Fruit fly (Drosophila melanogaster) whole organism, embryonic: Measurements from ENCODE around the gene CG2865.

Experiments
- Adf1 ChIP-seq: fragments of 200-800 bp; sonication (Bioruptor generic); IDR thresholded peaks from 2 replicates; pipeline ENCODE4 v1.3.6; 2022; ENCODE audit warnings: missing biosample characterization, missing genetic modification characterization
- Asciz ChIP-seq: fragments of 200-800 bp; sonication (Bioruptor generic); optimal IDR thresholded peaks from 2 replicates; lab custom pipeline; 2017; ENCODE audit warnings: missing biosample characterization, mild to moderate bottlenecking, missing genetic modification characterization, missing genetic modification reagents
- Atf3 ChIP-seq: fragments of 200-800 bp; sonication (Bioruptor generic); optimal IDR thresholded peaks from 3 replicates; lab custom pipeline; 2016; ENCODE audit warnings: missing biosample characterization, missing genetic modification characterization
- B-H1 ChIP-seq: fragments of 200-800 bp; sonication (Bioruptor generic); IDR thresholded peaks from 3 replicates; pipeline ENCODE4 v1.3.6; 2022; ENCODE audit warnings: missing biosample characterization, missing genetic modification characterization
- Bgb ChIP-seq: fragments of 200-800 bp; sonication (Bioruptor generic); IDR thresholded peaks from 2 replicates; pipeline ENCODE4 v1.3.6; 2022; ENCODE audit warnings: missing biosample characterization, missing genetic modification characterization; ENCODE audit not compliant: partially characterized antibody
- CG10209 ChIP-seq: fragments of 200-800 bp; sonication (Bioruptor generic); optimal IDR thresholded peaks from 3 replicates; lab custom pipeline; 2017; ENCODE audit warnings: missing biosample characterization, mild to moderate bottlenecking, missing genetic modification characterization, missing genetic modification reagents
- CG10979 ChIP-seq: fragments of 200-800 bp; sonication (Bioruptor generic); optimal IDR thresholded peaks from 2 replicates; lab custom pipeline; 2018; ENCODE audit warnings: missing biosample characterization, mild to moderate bottlenecking, missing genetic modification characterization, moderate library complexity
- CG11247 ChIP-seq: fragments of 200-800 bp; sonication (Bioruptor generic); IDR thresholded peaks from 2 replicates; pipeline ENCODE4 v1.3.6; 2022; ENCODE audit warnings: missing biosample characterization, missing genetic modification characterization
- CG11695 ChIP-seq: fragments of 200-800 bp; sonication (Bioruptor generic); IDR thresholded peaks from 3 replicates; pipeline ENCODE4 v1.3.6; 2022; ENCODE audit warnings: missing biosample characterization, missing genetic modification characterization
- CG13123 ChIP-seq: fragments of 200-800 bp; sonication (Bioruptor generic); optimal IDR thresholded peaks from 2 replicates; lab custom pipeline; 2016; ENCODE audit warnings: missing biosample characterization, missing genetic modification characterization
- CG13287 ChIP-seq: fragments of 200-800 bp; sonication (Bioruptor generic); IDR thresholded peaks from 2 replicates; pipeline ENCODE4 v1.3.6; 2022; ENCODE audit warnings: missing biosample characterization, missing genetic modification characterization; ENCODE audit not compliant: partially characterized antibody
- CG15011 ChIP-seq: fragments of 200-800 bp; sonication (Bioruptor generic); optimal IDR thresholded peaks from 3 replicates; lab custom pipeline; 2018; ENCODE audit warnings: missing biosample characterization, mild to moderate bottlenecking, missing genetic modification characterization
- CG17385 ChIP-seq: fragments of 200-800 bp; sonication (Bioruptor generic); optimal IDR thresholded peaks from 3 replicates; lab custom pipeline; 2018; ENCODE audit warnings: missing biosample characterization, mild to moderate bottlenecking, missing genetic modification characterization
- CG43689 ChIP-seq: fragments of 200-800 bp; sonication (Bioruptor generic); IDR thresholded peaks from 2 replicates; pipeline ENCODE4 v1.3.6; 2022; ENCODE audit warnings: missing biosample characterization, missing genetic modification characterization
- CG4854 ChIP-seq: fragments of 200-800 bp; sonication (Bioruptor generic); optimal IDR thresholded peaks from 2 replicates; lab custom pipeline; 2016; ENCODE audit warnings: missing biosample characterization, missing genetic modification characterization, inconsistent platforms
- CG8281 ChIP-seq: fragments of 200-800 bp; sonication (Bioruptor generic); optimal IDR thresholded peaks from 2 replicates; lab custom pipeline; 2018; ENCODE audit warnings: missing biosample characterization, mild to moderate bottlenecking, missing genetic modification characterization, moderate library complexity
- Dll ChIP-seq: fragments of 200-800 bp; sonication (Bioruptor generic); IDR thresholded peaks from 4 replicates; pipeline ENCODE4 v1.3.6; 2022; ENCODE audit warnings: missing biosample characterization, missing genetic modification characterization; ENCODE audit not compliant: partially characterized antibody
- GATAe ChIP-seq: fragments of 200-800 bp; sonication (Bioruptor generic); conservative IDR thresholded peaks from 2 replicates; pipeline ENCODE4 v1.3.6; 2022; ENCODE audit warnings: missing biosample characterization, missing genetic modification characterization
- H15 ChIP-seq: fragments of 200-800 bp; sonication (Bioruptor generic); IDR thresholded peaks from 3 replicates; pipeline ENCODE4 v1.3.6; 2022; ENCODE audit warnings: missing biosample characterization, missing genetic modification characterization
- HmgZ ChIP-seq: fragments of 200-800 bp; sonication (Bioruptor generic); optimal IDR thresholded peaks from 2 replicates; lab custom pipeline; 2018; ENCODE audit warnings: missing biosample characterization, mild to moderate bottlenecking, missing genetic modification characterization
- MBD-R2 ChIP-seq: fragments of 200-800 bp; sonication (Bioruptor generic); IDR thresholded peaks from 2 replicates; pipeline ENCODE4 v1.3.6; 2022; ENCODE audit warnings: missing biosample characterization, missing genetic modification characterization
- Med ChIP-seq: fragments of 200-800 bp; sonication (Bioruptor generic); peaks from one replicate; lab custom pipeline; 2016; ENCODE audit warnings: missing biosample characterization, missing genetic modification characterization, mild to moderate bottlenecking, inconsistent platforms, moderate library complexity
- NC2β ChIP-seq: fragments of 200-800 bp; sonication (Bioruptor generic); optimal IDR thresholded peaks from 2 replicates; lab custom pipeline; 2016; ENCODE audit warnings: missing biosample characterization, missing genetic modification characterization
- Neu2 ChIP-seq: fragments of 200-800 bp; sonication (Bioruptor generic); optimal IDR thresholded peaks from 3 replicates; lab custom pipeline; 2016; ENCODE audit warnings: missing biosample characterization, missing genetic modification characterization, borderline replicate concordance
- Optix ChIP-seq: fragments of 200-800 bp; sonication (Bioruptor generic); IDR thresholded peaks from 3 replicates; pipeline ENCODE4 v1.3.6; 2022; ENCODE audit warnings: missing biosample characterization, missing genetic modification characterization
- Xrp1 ChIP-seq: fragments of 200-800 bp; sonication (Bioruptor generic); IDR thresholded peaks from 2 replicates; pipeline ENCODE4 v1.3.6; 2022; ENCODE audit warnings: missing biosample characterization, missing genetic modification characterization
- al ChIP-seq: fragments of 200-800 bp; sonication (Bioruptor generic); IDR thresholded peaks from 2 replicates; pipeline ENCODE4 v1.3.6; 2022; ENCODE audit warnings: missing biosample characterization, missing genetic modification characterization
- ash1 ChIP-seq: fragments of 200-800 bp; sonication (Bioruptor generic); optimal IDR thresholded peaks from 2 replicates; lab custom pipeline; 2018; ENCODE audit warnings: missing biosample characterization, mild to moderate bottlenecking, missing genetic modification characterization
- ato ChIP-seq: fragments of 200-800 bp; sonication (Bioruptor generic); IDR thresholded peaks from 2 replicates; pipeline ENCODE4 v1.3.6; 2022; ENCODE audit warnings: missing biosample characterization, missing genetic modification characterization; ENCODE audit not compliant: partially characterized antibody
- cg ChIP-seq: fragments of 200-800 bp; sonication (Bioruptor generic); optimal IDR thresholded peaks from 3 replicates; lab custom pipeline; 2019; ENCODE audit warnings: missing biosample characterization, mild to moderate bottlenecking, missing genetic modification characterization, moderate library complexity
- chm ChIP-seq: fragments of 200-800 bp; sonication (Bioruptor generic); IDR thresholded peaks from 2 replicates; pipeline ENCODE4 v1.3.6; 2022; ENCODE audit warnings: missing biosample characterization, missing genetic modification characterization
- ci ChIP-seq: fragments of 200-800 bp; sonication (Bioruptor generic); IDR thresholded peaks from 3 replicates; pipeline ENCODE4 v1.3.6; 2022; ENCODE audit warnings: missing biosample characterization, missing genetic modification characterization
- da ChIP-seq: fragments of 200-800 bp; sonication (Bioruptor generic); optimal IDR thresholded peaks from 2 replicates; lab custom pipeline; 2016; ENCODE audit warnings: missing biosample characterization, missing genetic modification characterization
- ftz-f1 ChIP-seq: fragments of 200-800 bp; sonication (Bioruptor generic); optimal IDR thresholded peaks from 2 replicates; lab custom pipeline; 2016; ENCODE audit warnings: missing biosample characterization, missing genetic modification characterization
- gce ChIP-seq: fragments of 200-800 bp; sonication (Bioruptor generic); IDR thresholded peaks from 3 replicates; pipeline ENCODE4 v1.3.6; 2022; ENCODE audit warnings: missing biosample characterization, missing genetic modification characterization
- hth ChIP-seq: fragments of >200 bp; optimal IDR thresholded peaks from 2 replicates; lab custom pipeline; 2017; ENCODE audit warnings: inconsistent platforms
- insv ChIP-seq, 2 experiments: fragments of 200-800 bp; sonication (Bioruptor generic); optimal IDR thresholded peaks; 3 replicates each; lab custom pipeline; 2016 to 2018; ENCODE audit warnings: missing biosample characterization in 2 of 2, missing genetic modification characterization in 2 of 2
- jumu ChIP-seq: fragments of 200-800 bp; sonication (Bioruptor generic); optimal IDR thresholded peaks from 3 replicates; lab custom pipeline; 2016; ENCODE audit warnings: missing biosample characterization, missing genetic modification characterization
- kni ChIP-seq: fragments of 200-800 bp; sonication (Bioruptor generic); optimal IDR thresholded peaks from 3 replicates; lab custom pipeline; 2017; ENCODE audit warnings: mild to moderate bottlenecking, missing biosample characterization, missing genetic modification reagents, missing genetic modification characterization
- schlank ChIP-seq: fragments of 200-800 bp; sonication (Bioruptor generic); optimal IDR thresholded peaks from 2 replicates; lab custom pipeline; 2018; ENCODE audit warnings: missing biosample characterization, mild to moderate bottlenecking, missing genetic modification characterization
- sisA ChIP-seq: fragments of 200-800 bp; sonication (Bioruptor generic); IDR thresholded peaks from 2 replicates; pipeline ENCODE4 v1.3.6; 2022; ENCODE audit warnings: missing biosample characterization, missing genetic modification characterization
- slbo ChIP-seq: fragments of 200-800 bp; sonication (Bioruptor generic); IDR thresholded peaks from 2 replicates; pipeline ENCODE4 v1.3.6; 2022; ENCODE audit warnings: missing biosample characterization, missing genetic modification characterization
- sug ChIP-seq: fragments of 200-800 bp; optimal IDR thresholded peaks from 2 replicates; lab custom pipeline; 2019; ENCODE audit warnings: missing biosample characterization, mild to moderate bottlenecking, missing genetic modification characterization, moderate library complexity
- tio ChIP-seq: fragments of 200-800 bp; sonication (Bioruptor generic); optimal IDR thresholded peaks from 2 replicates; lab custom pipeline; 2017; ENCODE audit warnings: missing biosample characterization, missing genetic modification characterization, inconsistent platforms
- tll ChIP-seq, 2 experiments: fragments of 200-800 bp in 1 of 2; fragments of >200 bp in 1 of 2; sonication (Bioruptor generic) in 1 of 2; optimal IDR thresholded peaks; 2 replicates each; lab custom pipeline; 2017 to 2019; ENCODE audit warnings: missing biosample characterization in 2 of 2, missing genetic modification characterization in 2 of 2, mild to moderate bottlenecking in 1 of 2, moderate library complexity in 1 of 2
- trem ChIP-seq: fragments of 200-800 bp; optimal IDR thresholded peaks from 3 replicates; lab custom pipeline; 2019; ENCODE audit warnings: missing biosample characterization, mild to moderate bottlenecking, missing genetic modification characterization, moderate library complexity
- unpg ChIP-seq: fragments of 200-800 bp; sonication (Bioruptor generic); optimal IDR thresholded peaks from 3 replicates; lab custom pipeline; 2018; ENCODE audit warnings: missing biosample characterization, mild to moderate bottlenecking, missing genetic modification characterization, moderate library complexity
- zen2 ChIP-seq: fragments of 200-800 bp; sonication (Bioruptor generic); IDR thresholded peaks from 3 replicates; pipeline ENCODE4 v1.3.6; 2022; ENCODE audit warnings: missing biosample characterization, missing genetic modification characterization; ENCODE audit not compliant: partially characterized antibody

Gene CG2865

dm6 chrX:2296230-2297044 lies 3.2 kb upstream of the CG2865 start (continued):
- TF ChIP-seq Neu2 (peak; percentile 85), MBD-R2 (GFP tag; lab: Robert Waterston, UW) (0 out of 2 replicates have a peak, but pooled peaks have one; percentile 43), CG11247 (GFP tag; lab: Robert Waterston, UW) (peak; percentile 62; the same call in 1 of the 2 replicates), Dll (GFP tag; lab: Robert Waterston, UW) (no peak), HmgZ (tag; lab: Kevin White, UChicago) (peak; percentile 90), Med (GFP tag; lab: Kevin White, UChicago) (peak; percentile 98), ato (GFP tag; lab: Robert Waterston, UW) (no peak), jumu (GFP tag; lab: Kevin White, UChicago) (peak; percentile 96), B-H1 (no peak; the same call in 1 of the 3 replicates), H15 (GFP tag; lab: Robert Waterston, UW) (peak; percentile 69; the same call in 2 of the 3 replicates), insv (GFP tag; optimal IDR thresholded peaks at IDR 0.05; lab: Kevin White, UChicago) (peak; percentile 41 to 65), CG10209 (GFP tag; lab: Kevin White, UChicago) (peak; percentile 96), zen2 (GFP tag; lab: Robert Waterston, UW) (no peak), CG4854 (GFP tag; lab: Kevin White, UChicago) (peak; percentile 86), CG13287 (GFP tag; lab: Robert Waterston, UW) (no peak), tio (GFP tag; lab: Kevin White, UChicago) (peak; percentile 96), Xrp1 (GFP tag; lab: Robert Waterston, UW) (peak; percentile 86), schlank (tag; lab: Kevin White, UChicago) (peak; percentile 73), NC2β (GFP tag; lab: Kevin White, UChicago) (peak; percentile 91), sisA (GFP tag; lab: Robert Waterston, UW) (peak; percentile 77), gce (GFP tag; lab: Robert Waterston, UW) (peak; percentile 46; the same call in 1 of the 3 replicates), sug (tag; lab: Kevin White, UChicago) (peak; percentile 86), cg (GFP tag; lab: Kevin White, UChicago) (peak; percentile 41), CG13123 (peak; percentile 83), ash1 (GFP tag; lab: Kevin White, UChicago) (no peak), al (peak; percentile 69), Atf3 (GFP tag; lab: Kevin White, UChicago) (peak; percentile 93), CG10979 (tag; lab: Kevin White, UChicago) (peak; percentile 96), tll (GFP tag; optimal IDR thresholded peaks at IDR 0.05; lab: Kevin White, UChicago) (peak; percentile 71 to 75), CG15011 (peak; percentile 93), da (GFP tag; lab: Kevin White, UChicago) (peak; percentile 89), Adf1 (GFP tag; lab: Robert Waterston, UW) (peak; percentile 59), trem (tag; lab: Kevin White, UChicago) (peak; percentile 79), hth (no peak), Bgb (GFP tag; lab: Robert Waterston, UW) (no peak; the same call in 1 of the 2 replicates), GATAe (GFP tag; lab: Robert Waterston, UW) (no peak), ci (GFP tag; lab: Robert Waterston, UW) (no peak; the same call in 1 of the 3 replicates), CG17385 (peak; percentile 91), ftz-f1 (GFP tag; lab: Kevin White, UChicago) (no peak), CG11695 (GFP tag; lab: Robert Waterston, UW) (peak; percentile 87), CG8281 (tag; lab: Kevin White, UChicago) (peak; percentile 80), slbo (peak; percentile 84), Optix (GFP tag; lab: Robert Waterston, UW) (peak; percentile 74), unpg (GFP tag; lab: Kevin White, UChicago) (peak; percentile 87), kni (GFP tag; lab: Kevin White, UChicago) (peak; percentile 83), CG43689 (peak; percentile 71), chm (0 out of 2 replicates have a peak, but pooled peaks have one; percentile 9), Asciz (GFP tag; lab: Kevin White, UChicago) (peak; percentile 85)
